Worm (Caenorhabditis elegans): ENCODE measurements around the gene nsph-3.2.

- TF ChIP-seq dve-1 (tag; optimal IDR thresholded peaks at IDR 0.05; ENCODE audit: insufficient read depth) (no peak), ceh-20 (GFP tag; IDR thresholded peaks at IDR 0.05) (no peak), lin-13 (GFP tag; optimal IDR thresholded peaks at IDR 0.05) (no peak), hlh-30 (tag; optimal IDR thresholded peaks at IDR 0.05; ENCODE audit: insufficient read depth) (no peak)
These were observed 25.1 kb downstream of the nsph-3.2 start, which contains the start of gene K08F4.12 for ce11 chrIV:10137804-10138203.
